Fruit fly (Drosophila melanogaster) whole organism, embryonic: Measurements from ENCODE around the gene Pp1-87B.

ENCODE experiments used
- Abd-B ChIP-seq: fragments of 200-800 bp; sonication (Bioruptor generic); optimal IDR thresholded peaks from 2 replicates; lab custom pipeline; 2018; ENCODE audit warnings: missing biosample characterization, mild to moderate bottlenecking, missing genetic modification characterization, moderate library complexity
- Bgb ChIP-seq: fragments of 200-800 bp; sonication (Bioruptor generic); IDR thresholded peaks from 2 replicates; pipeline ENCODE4 v1.3.6; 2022; ENCODE audit warnings: missing biosample characterization, missing genetic modification characterization; ENCODE audit not compliant: partially characterized antibody
- CG10267 ChIP-seq: fragments of 200-800 bp; sonication (Bioruptor generic); optimal IDR thresholded peaks from 2 replicates; lab custom pipeline; 2018; ENCODE audit warnings: missing biosample characterization, mild to moderate bottlenecking, missing genetic modification characterization, moderate library complexity
- CG10565 ChIP-seq: fragments of 200-800 bp; sonication (Bioruptor generic); optimal IDR thresholded peaks from 3 replicates; lab custom pipeline; 2016; ENCODE audit warnings: missing biosample characterization, mild to moderate bottlenecking, missing genetic modification characterization
- CG12299 ChIP-seq: fragments of 200-800 bp; sonication (Bioruptor generic); optimal IDR thresholded peaks from 2 replicates; lab custom pipeline; 2018; ENCODE audit warnings: missing biosample characterization, mild to moderate bottlenecking, missing genetic modification characterization
- CG12391 ChIP-seq: fragments of 200-800 bp; sonication (Bioruptor generic); optimal IDR thresholded peaks from 3 replicates; lab custom pipeline; 2018; ENCODE audit warnings: missing biosample characterization, mild to moderate bottlenecking, missing genetic modification characterization, moderate library complexity
- CG16779 ChIP-seq: fragments of 200-800 bp; sonication (Bioruptor generic); IDR thresholded peaks from 2 replicates; pipeline ENCODE4 v1.3.6; 2022; ENCODE audit warnings: missing biosample characterization, missing genetic modification characterization
- CG17829 ChIP-seq: fragments of 200-800 bp; optimal IDR thresholded peaks from 2 replicates; lab custom pipeline; 2019; ENCODE audit warnings: missing biosample characterization, mild to moderate bottlenecking, missing genetic modification characterization, moderate library complexity
- CG18599 ChIP-seq: fragments of 200-800 bp; sonication (Bioruptor generic); optimal IDR thresholded peaks from 3 replicates; lab custom pipeline; 2017; ENCODE audit warnings: missing biosample characterization, missing genetic modification characterization, mild to moderate bottlenecking, moderate library complexity, missing genetic modification reagents
- CG32767 ChIP-seq: fragments of 200-800 bp; sonication (Bioruptor generic); IDR thresholded peaks from 2 replicates; pipeline ENCODE4 v1.3.6; 2022; ENCODE audit warnings: missing biosample characterization, missing genetic modification characterization
- CG34376 ChIP-seq: fragments of 200-800 bp; sonication (Bioruptor generic); optimal IDR thresholded peaks from 2 replicates; lab custom pipeline; 2018; ENCODE audit warnings: missing biosample characterization, mild to moderate bottlenecking, missing genetic modification characterization
- CG3995 ChIP-seq: fragments of 200-800 bp; sonication (Bioruptor generic); optimal IDR thresholded peaks from 3 replicates; lab custom pipeline; 2016; ENCODE audit warnings: missing biosample characterization, missing genetic modification characterization
- CG4360 ChIP-seq: fragments of 200-800 bp; sonication (Bioruptor generic); IDR thresholded peaks from 2 replicates; pipeline ENCODE4 v1.3.6; 2022; ENCODE audit warnings: missing biosample characterization, missing genetic modification characterization
- CG7928 ChIP-seq: fragments of 200-800 bp; sonication (Bioruptor generic); optimal IDR thresholded peaks from 2 replicates; lab custom pipeline; 2017; ENCODE audit warnings: missing biosample characterization, mild to moderate bottlenecking, missing genetic modification characterization
- CG7987 ChIP-seq: fragments of 200-800 bp; sonication (Bioruptor generic); optimal IDR thresholded peaks from 2 replicates; lab custom pipeline; 2018; ENCODE audit warnings: missing biosample characterization, mild to moderate bottlenecking, missing genetic modification characterization, moderate library complexity
- CTCF ChIP-seq: fragments of 200-800 bp; sonication (Bioruptor generic); optimal IDR thresholded peaks from 2 replicates; lab custom pipeline; 2017; ENCODE audit warnings: missing biosample characterization, mild to moderate bottlenecking, missing genetic modification characterization, moderate library complexity
- Camta ChIP-seq: fragments of 200-800 bp; sonication (Bioruptor generic); optimal IDR thresholded peaks from 2 replicates; lab custom pipeline; 2016; ENCODE audit warnings: missing biosample characterization, missing genetic modification characterization
- CkIIα-i1 ChIP-seq: fragments of 200-800 bp; sonication (Bioruptor generic); IDR thresholded peaks from 2 replicates; pipeline ENCODE4 v1.3.6; 2022; ENCODE audit warnings: missing biosample characterization, missing genetic modification characterization
- Dp ChIP-seq: fragments of 200-800 bp; sonication (Bioruptor generic); optimal IDR thresholded peaks from 2 replicates; lab custom pipeline; 2018; ENCODE audit warnings: missing biosample characterization, mild to moderate bottlenecking, missing genetic modification characterization, moderate library complexity
- E2f2 ChIP-seq: fragments of 200-800 bp; sonication (Bioruptor generic); IDR thresholded peaks from 2 replicates; pipeline ENCODE4 v1.3.6; 2022; ENCODE audit warnings: missing biosample characterization, missing genetic modification characterization
- HLH4C ChIP-seq: fragments of 200-800 bp; sonication (Bioruptor generic); IDR thresholded peaks from 3 replicates; pipeline ENCODE4 v1.3.6; 2022; ENCODE audit warnings: missing biosample characterization, missing genetic modification characterization; ENCODE audit not compliant: partially characterized antibody
- Hey ChIP-seq: fragments of 200-800 bp; sonication (Bioruptor generic); optimal IDR thresholded peaks from 3 replicates; lab custom pipeline; 2018; ENCODE audit warnings: missing biosample characterization, mild to moderate bottlenecking, missing genetic modification characterization
- HmgZ ChIP-seq: fragments of 200-800 bp; sonication (Bioruptor generic); optimal IDR thresholded peaks from 2 replicates; lab custom pipeline; 2018; ENCODE audit warnings: missing biosample characterization, mild to moderate bottlenecking, missing genetic modification characterization
- MESR4 ChIP-seq: fragments of 200-800 bp; sonication (Bioruptor generic); optimal IDR thresholded peaks from 2 replicates; lab custom pipeline; 2018; ENCODE audit warnings: missing biosample characterization, mild to moderate bottlenecking, missing genetic modification characterization, moderate library complexity
- Med ChIP-seq: fragments of 200-800 bp; sonication (Bioruptor generic); peaks from one replicate; lab custom pipeline; 2016; ENCODE audit warnings: missing biosample characterization, missing genetic modification characterization, mild to moderate bottlenecking, inconsistent platforms, moderate library complexity
- Mrtf ChIP-seq: fragments of 200-800 bp; sonication (Bioruptor generic); IDR thresholded peaks from 3 replicates; pipeline ENCODE4 v1.3.6; 2022; ENCODE audit warnings: missing biosample characterization, missing genetic modification characterization
- Nf-YB ChIP-seq: fragments of 200-800 bp; sonication (Bioruptor generic); optimal IDR thresholded peaks from 3 replicates; lab custom pipeline; 2019; ENCODE audit warnings: missing biosample characterization, mild to moderate bottlenecking, missing genetic modification characterization, moderate library complexity
- Pdp1 ChIP-seq, 2 experiments: fragments of 200-800 bp; sonication (Bioruptor generic); optimal IDR thresholded peaks; 3 replicates each; lab custom pipeline; 2016; ENCODE audit warnings: missing biosample characterization in 2 of 2, missing genetic modification characterization in 2 of 2, mild to moderate bottlenecking in 1 of 2, moderate library complexity in 1 of 2
- Sin3A ChIP-seq: fragments of >200 bp; optimal IDR thresholded peaks from 2 replicates; lab custom pipeline; 2018
- Stat92E ChIP-seq, 3 experiments: fragments of >200 bp in 2 of 3; fragments of 200-800 bp in 1 of 3; sonication (Bioruptor generic) in 1 of 3; optimal IDR thresholded peaks; 2 replicates each; lab custom pipeline; 2017 to 2019; ENCODE audit warnings: missing biosample characterization in 3 of 3, missing genetic modification characterization in 3 of 3, mild to moderate bottlenecking in 1 of 3, moderate library complexity in 1 of 3
- amos ChIP-seq: fragments of 200-800 bp; sonication (Bioruptor generic); IDR thresholded peaks from 2 replicates; pipeline ENCODE4 v1.3.6; 2022; ENCODE audit warnings: missing biosample characterization, missing genetic modification characterization; ENCODE audit not compliant: partially characterized antibody
- ash1 ChIP-seq: fragments of 200-800 bp; sonication (Bioruptor generic); optimal IDR thresholded peaks from 2 replicates; lab custom pipeline; 2018; ENCODE audit warnings: missing biosample characterization, mild to moderate bottlenecking, missing genetic modification characterization
- ato ChIP-seq: fragments of 200-800 bp; sonication (Bioruptor generic); IDR thresholded peaks from 2 replicates; pipeline ENCODE4 v1.3.6; 2022; ENCODE audit warnings: missing biosample characterization, missing genetic modification characterization; ENCODE audit not compliant: partially characterized antibody
- bbx ChIP-seq: fragments of 200-800 bp; sonication (Bioruptor generic); IDR thresholded peaks from 2 replicates; pipeline ENCODE4 v1.3.6; 2022; ENCODE audit warnings: missing biosample characterization, missing genetic modification characterization; ENCODE audit not compliant: partially characterized antibody
- chm ChIP-seq: fragments of 200-800 bp; sonication (Bioruptor generic); IDR thresholded peaks from 2 replicates; pipeline ENCODE4 v1.3.6; 2022; ENCODE audit warnings: missing biosample characterization, missing genetic modification characterization
- fru ChIP-seq: fragments of >200 bp; optimal IDR thresholded peaks from 2 replicates; lab custom pipeline; 2017
- gfzf ChIP-seq: fragments of 200-800 bp; sonication (Bioruptor generic); optimal IDR thresholded peaks from 2 replicates; lab custom pipeline; 2016; ENCODE audit warnings: missing biosample characterization, mild to moderate bottlenecking, missing genetic modification characterization, moderate library complexity
- grau ChIP-seq: fragments of 200-800 bp; optimal IDR thresholded peaks from 3 replicates; lab custom pipeline; 2019; ENCODE audit warnings: missing biosample characterization, mild to moderate bottlenecking, missing genetic modification characterization, moderate library complexity
- inv ChIP-seq: fragments of 200-800 bp; sonication (Bioruptor generic); IDR thresholded peaks from 2 replicates; pipeline ENCODE4 v1.3.6; 2022; ENCODE audit warnings: missing biosample characterization, missing genetic modification characterization; ENCODE audit not compliant: partially characterized antibody
- jumu ChIP-seq: fragments of 200-800 bp; sonication (Bioruptor generic); optimal IDR thresholded peaks from 3 replicates; lab custom pipeline; 2016; ENCODE audit warnings: missing biosample characterization, missing genetic modification characterization
- kah ChIP-seq: fragments of 200-800 bp; sonication (Bioruptor generic); optimal IDR thresholded peaks from 2 replicates; lab custom pipeline; 2018; ENCODE audit warnings: missing biosample characterization, mild to moderate bottlenecking, missing genetic modification characterization
- kni ChIP-seq: fragments of 200-800 bp; sonication (Bioruptor generic); optimal IDR thresholded peaks from 3 replicates; lab custom pipeline; 2017; ENCODE audit warnings: mild to moderate bottlenecking, missing biosample characterization, missing genetic modification reagents, missing genetic modification characterization
- lab ChIP-seq: fragments of 200-800 bp; sonication (Bioruptor generic); optimal IDR thresholded peaks from 3 replicates; lab custom pipeline; 2017; ENCODE audit warnings: missing biosample characterization, missing genetic modification characterization, mild to moderate bottlenecking, moderate library complexity, missing genetic modification reagents
- nerfin-2 ChIP-seq: fragments of 200-800 bp; sonication (Bioruptor generic); IDR thresholded peaks from 2 replicates; pipeline ENCODE4 v1.3.6; 2022; ENCODE audit warnings: missing biosample characterization, missing genetic modification characterization; ENCODE audit not compliant: partially characterized antibody
- pb ChIP-seq: fragments of 200-800 bp; sonication (Bioruptor generic); optimal IDR thresholded peaks from 3 replicates; lab custom pipeline; 2016; ENCODE audit warnings: missing biosample characterization, missing genetic modification characterization
- repo ChIP-seq: fragments of 200-800 bp; sonication (Bioruptor generic); optimal IDR thresholded peaks from 2 replicates; lab custom pipeline; 2016; ENCODE audit warnings: missing biosample characterization, missing genetic modification characterization
- ro ChIP-seq: fragments of 200-800 bp; sonication (Bioruptor generic); IDR thresholded peaks from 2 replicates; pipeline ENCODE4 v1.3.6; 2022; ENCODE audit warnings: missing biosample characterization, missing genetic modification characterization
- sisA ChIP-seq: fragments of 200-800 bp; sonication (Bioruptor generic); IDR thresholded peaks from 2 replicates; pipeline ENCODE4 v1.3.6; 2022; ENCODE audit warnings: missing biosample characterization, missing genetic modification characterization
- sug ChIP-seq: fragments of 200-800 bp; optimal IDR thresholded peaks from 2 replicates; lab custom pipeline; 2019; ENCODE audit warnings: missing biosample characterization, mild to moderate bottlenecking, missing genetic modification characterization, moderate library complexity
- zen ChIP-seq: fragments of 200-800 bp; sonication (Bioruptor generic); optimal IDR thresholded peaks from 3 replicates; lab custom pipeline; 2018; ENCODE audit warnings: missing biosample characterization, mild to moderate bottlenecking, missing genetic modification characterization, moderate library complexity

Gene Pp1-87B

DNA sequence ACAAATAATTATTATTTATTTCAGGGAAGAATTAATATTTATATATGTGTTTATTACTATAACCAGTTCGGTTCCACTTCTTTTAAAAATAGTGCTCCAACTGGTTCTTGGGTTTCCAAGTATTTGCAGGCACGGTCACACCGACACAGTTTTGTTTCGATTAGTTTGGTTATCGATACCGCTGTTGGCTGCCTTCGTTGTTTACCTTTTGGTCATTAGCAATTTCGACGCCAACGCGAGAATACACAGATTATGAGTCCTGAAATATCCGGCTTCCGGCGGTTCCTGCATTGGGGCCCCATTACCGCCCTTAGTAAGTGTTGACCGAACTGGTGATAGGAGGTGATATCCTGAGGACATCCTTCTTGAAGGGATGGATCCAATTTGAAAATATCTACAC is 17.6 kb downstream of the Pp1-87B start, which contains the start of gene CG5196 (continued):
- TF ChIP-seq CG16779 (GFP tag; lab: Robert Waterston, UW): peak; percentile 45; the same call in 1 of the 2 replicates
- peak; percentile 62 for TF ChIP-seq CG10267 (tag; lab: Kevin White, UChicago)
- peak; percentile 49 for TF ChIP-seq Med (GFP tag; lab: Kevin White, UChicago)
- peak; percentile 35 for TF ChIP-seq CG12391 (tag; lab: Kevin White, UChicago)
- peak; percentile 43; the same call in 1 of the 2 replicates for TF ChIP-seq chm
- peak; percentile 26 for TF ChIP-seq pb (GFP tag; lab: Kevin White, UChicago)
- TF ChIP-seq kah: peak; percentile 17
- TF ChIP-seq CG7928 (GFP tag; lab: Kevin White, UChicago): peak; percentile 7
- peak; percentile 75 for TF ChIP-seq gfzf (GFP tag; lab: Kevin White, UChicago)
- TF ChIP-seq ro: no peak
- no peak for TF ChIP-seq ash1 (GFP tag; lab: Kevin White, UChicago)
- peak; percentile 77 for TF ChIP-seq bbx (GFP tag; lab: Robert Waterston, UW)
- TF ChIP-seq Abd-B (GFP tag; lab: Kevin White, UChicago): peak; percentile 43
- TF ChIP-seq CG17829 (tag; lab: Kevin White, UChicago): peak; percentile 36
- peak; percentile 76 for TF ChIP-seq amos (GFP tag; lab: Robert Waterston, UW)
- no peak for TF ChIP-seq fru (lab: Kevin White, UChicago)
- peak; percentile 58; the same call in 1 of the 2 replicates for TF ChIP-seq nerfin-2 (GFP tag; lab: Robert Waterston, UW)
- peak; percentile 57; the same call in 1 of the 2 replicates for TF ChIP-seq ato
- no peak for TF ChIP-seq Mrtf (GFP tag; lab: Robert Waterston, UW)
- TF ChIP-seq Dp (GFP tag; lab: Kevin White, UChicago): peak; percentile 80
- peak; percentile 51; the same call in 1 of the 2 replicates for TF ChIP-seq inv
- no peak for TF ChIP-seq CG32767 (GFP tag; lab: Robert Waterston, UW)
- peak; percentile 23 for TF ChIP-seq CG34376
- TF ChIP-seq Hey (tag; lab: Kevin White, UChicago): no peak
- TF ChIP-seq zen (tag; lab: Kevin White, UChicago): peak; percentile 89
- TF ChIP-seq HLH4C (GFP tag; lab: Robert Waterston, UW): peak; percentile 70
- TF ChIP-seq CG10565 (GFP tag; lab: Kevin White, UChicago): no peak
- TF ChIP-seq Pdp1 (GFP tag; optimal IDR thresholded peaks at IDR 0.05; lab: Kevin White, UChicago): no peak
- TF ChIP-seq MESR4: peak; percentile 85
- TF ChIP-seq CG7987: peak; percentile 25
- peak; percentile 34 for TF ChIP-seq kni (GFP tag; lab: Kevin White, UChicago)
- TF ChIP-seq Bgb: peak; percentile 84
- no peak for TF ChIP-seq Camta (GFP tag; lab: Kevin White, UChicago)
- peak; percentile 29 for TF ChIP-seq Nf-YB
- TF ChIP-seq repo (GFP tag; lab: Kevin White, UChicago): peak; percentile 9
- peak; percentile 87 for TF ChIP-seq E2f2 (GFP tag; lab: Robert Waterston, UW)
- peak; percentile 81 for TF ChIP-seq HmgZ (tag; lab: Kevin White, UChicago)
- TF ChIP-seq CTCF (GFP tag; lab: Kevin White, UChicago): peak; percentile 8
- TF ChIP-seq Sin3A (lab: Kevin White, UChicago): peak; percentile 29
- peak; percentile 51 for TF ChIP-seq sug (tag; lab: Kevin White, UChicago)
- TF ChIP-seq lab (GFP tag; lab: Kevin White, UChicago): no peak
- TF ChIP-seq CG18599: no peak
- TF ChIP-seq CG3995 (GFP tag; lab: Kevin White, UChicago): peak; percentile 78
- no peak for TF ChIP-seq sisA (GFP tag; lab: Robert Waterston, UW)
- TF ChIP-seq CkIIα-i1 (GFP tag; lab: Robert Waterston, UW): no peak
- peak in 1 of 3 experiments; percentile 44 for TF ChIP-seq Stat92E (GFP tag; optimal IDR thresholded peaks at IDR 0.05; lab: Kevin White, UChicago)
- peak; percentile 5 for TF ChIP-seq jumu (GFP tag; lab: Kevin White, UChicago)
- no peak for TF ChIP-seq CG4360 (GFP tag; lab: Robert Waterston, UW)
- peak; percentile 24 for TF ChIP-seq CG12299
- TF ChIP-seq grau (tag; lab: Kevin White, UChicago): peak; percentile 31
